Worm (Caenorhabditis elegans): ENCODE measurements around the gene srd-1.
A peak's percentile ranks its signal among the peaks of the same experiment; 100 is the strongest.

The srd-1 gene

DNA sequence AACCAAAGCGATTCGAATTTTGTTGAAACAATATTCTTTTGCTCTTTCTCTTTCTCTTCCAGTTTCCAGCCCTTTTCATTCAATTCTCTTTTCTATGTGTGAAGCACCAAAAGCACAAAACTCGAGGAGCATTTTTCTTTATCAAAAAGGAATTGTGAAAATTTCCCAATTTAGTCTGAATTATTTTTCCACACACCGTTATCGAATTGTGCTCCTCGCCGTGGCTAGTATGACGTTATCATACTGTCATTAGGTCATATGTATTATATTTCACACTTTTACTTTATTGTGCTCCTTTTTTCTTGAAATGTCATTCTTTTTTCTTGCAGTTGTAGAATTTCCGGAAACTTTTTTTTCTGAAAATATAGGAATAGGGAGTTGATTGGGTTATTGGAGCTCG lies 39.1 kb upstream of the srd-1 start:
- no peak for TF ChIP-seq snpc-4 (tag; optimal IDR thresholded peaks at IDR 0.05)
- TF ChIP-seq nfya-1 (tag; optimal IDR thresholded peaks at IDR 0.05; ENCODE audit: insufficient read depth) = no peak
- peak; percentile 76 for TF ChIP-seq pqm-1 (tag; optimal IDR thresholded peaks at IDR 0.05)
- no peak for TF ChIP-seq fkh-10 (GFP tag; optimal IDR thresholded peaks at IDR 0.05)
- peak; percentile 35 for TF ChIP-seq pha-4 (tag; optimal IDR thresholded peaks at IDR 0.05)
- TF ChIP-seq nhr-23 (tag; optimal IDR thresholded peaks at IDR 0.05) = no peak
- no peak for TF ChIP-seq ceh-28 (tag; optimal IDR thresholded peaks at IDR 0.05)
- no peak for TF ChIP-seq ceh-16 (tag; optimal IDR thresholded peaks at IDR 0.05)
- peak; percentile 83 for TF ChIP-seq elt-2 (tag; optimal IDR thresholded peaks at IDR 0.05)

- TF ChIP-seq lin-15B (tag; optimal IDR thresholded peaks at IDR 0.05) (no peak), sea-2 (GFP tag; optimal IDR thresholded peaks at IDR 0.05) (no peak), nhr-23 (tag; optimal IDR thresholded peaks at IDR 0.05) (peak; percentile 43), hmg-11 (tag; optimal IDR thresholded peaks at IDR 0.05) (no peak), fkh-2 (tag; optimal IDR thresholded peaks at IDR 0.05) (no peak), nhr-43 (tag; optimal IDR thresholded peaks at IDR 0.05; ENCODE audit: poor library complexity, severe bottlenecking) (peak; percentile 3), nhr-77 (tag; optimal IDR thresholded peaks at IDR 0.05) (no peak), ZK546.5 (tag; optimal IDR thresholded peaks at IDR 0.05) (no peak), pha-4 (tag; optimal IDR thresholded peaks at IDR 0.05) (peak; percentile 62), ceh-16 (tag; optimal IDR thresholded peaks at IDR 0.05) (no peak), nhr-11 (tag; optimal IDR thresholded peaks at IDR 0.05) (no peak), nhr-25 (tag; optimal IDR thresholded peaks at IDR 0.05) (peak; percentile 64)
Observed at ce11 chrII:10220631-10221030, 38.1 kb upstream of the srd-1 start.

ce11 chrII:10218171-10218570 lies 35.6 kb upstream of the srd-1 start, which contains the start of gene ref-1:
TSS of gene ref-1 (plus strand) at chrII:10218471.
- no peak for TF ChIP-seq daf-12 (tag; optimal IDR thresholded peaks at IDR 0.05)
- TF ChIP-seq ama-1 (optimal IDR thresholded peaks at IDR 0.05) = no peak
- TF ChIP-seq nhr-25 (tag; optimal IDR thresholded peaks at IDR 0.05) = no peak
- TF ChIP-seq ceh-16 (tag; optimal IDR thresholded peaks at IDR 0.05) = no peak

ce11 chrII:10206425-10206824 lies 23.9 kb upstream of the srd-1 start, which contains the start of gene T01E8.1:
TSS of gene T01E8.1 (plus strand) at chrII:10206725.
- no peak for TF ChIP-seq lin-39 (tag; optimal IDR thresholded peaks at IDR 0.05)
- no peak for TF ChIP-seq egl-5 (tag; optimal IDR thresholded peaks at IDR 0.05)

ce11 chrII:10204428-10205049 lies 22.0 kb upstream of the srd-1 start:
- TF ChIP-seq nhr-43 (tag; optimal IDR thresholded peaks at IDR 0.05; ENCODE audit: poor library complexity, severe bottlenecking) (no peak), nhr-76 (tag; optimal IDR thresholded peaks at IDR 0.05) (no peak), nhr-11 (tag; optimal IDR thresholded peaks at IDR 0.05) (peak; percentile 43), pha-4 (tag; optimal IDR thresholded peaks at IDR 0.05) (peak; percentile 35), lin-15B (tag; optimal IDR thresholded peaks at IDR 0.05) (no peak), eor-1 (tag; optimal IDR thresholded peaks at IDR 0.05) (no peak)

DNA sequence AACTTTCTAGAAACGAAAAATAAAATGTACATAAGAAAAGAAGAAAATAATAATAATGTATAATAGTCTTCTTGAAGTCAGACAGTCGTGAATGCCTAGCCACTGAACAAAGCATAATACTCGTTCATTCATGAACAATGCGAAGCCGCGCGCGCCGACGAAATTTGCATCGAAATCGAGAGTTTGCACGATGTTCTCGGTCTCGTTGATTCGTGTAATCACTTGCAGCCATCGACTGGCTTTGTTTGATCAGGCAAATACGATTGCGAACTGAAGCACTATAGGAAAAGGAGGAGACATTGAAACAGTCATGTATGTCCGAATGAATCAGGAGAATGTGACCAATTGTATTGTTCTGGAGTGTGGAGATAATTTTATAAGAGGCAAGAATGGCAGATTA lies 21.2 kb upstream of the srd-1 start:
- TF ChIP-seq nhr-25 (tag; optimal IDR thresholded peaks at IDR 0.05) = peak; percentile 40
- no peak for TF ChIP-seq skn-1 (tag; optimal IDR thresholded peaks at IDR 0.05)

- peak; percentile 20 for TF ChIP-seq nfya-1 (tag; optimal IDR thresholded peaks at IDR 0.05; ENCODE audit: insufficient read depth)
- peak; percentile 26 for TF ChIP-seq egl-5 (tag; optimal IDR thresholded peaks at IDR 0.05)
- no peak for TF ChIP-seq ceh-9 (tag; optimal IDR thresholded peaks at IDR 0.05)
- no peak for TF ChIP-seq egl-27 (tag; optimal IDR thresholded peaks at IDR 0.05)
- no peak for TF ChIP-seq unc-39 (tag; optimal IDR thresholded peaks at IDR 0.05)
- no peak for TF ChIP-seq hmg-11 (tag; optimal IDR thresholded peaks at IDR 0.05)
- TF ChIP-seq lsy-12 (tag; optimal IDR thresholded peaks at IDR 0.05) = no peak
- TF ChIP-seq jun-1 (tag; optimal IDR thresholded peaks at IDR 0.05) = no peak
Observed at ce11 chrII:10203067-10203466, 20.5 kb upstream of the srd-1 start.
